Fruit fly (Drosophila melanogaster) whole organism, wandering third instar larva: Measurements from ENCODE around the gene plx.

ENCODE experiments used
- Abd-B ChIP-seq: fragments of >200 bp; optimal IDR thresholded peaks from 2 replicates; lab custom pipeline; 2017; ENCODE audit warnings: missing biosample characterization, missing genetic modification characterization
- CG32264 ChIP-seq: fragments of 200-800 bp; sonication (Bioruptor generic); optimal IDR thresholded peaks from 2 replicates; lab custom pipeline; 2016; ENCODE audit warnings: missing biosample characterization, missing genetic modification characterization
- CG9705 ChIP-seq: fragments of 200-800 bp; sonication (Bioruptor generic); optimal IDR thresholded peaks from 2 replicates; lab custom pipeline; 2018; ENCODE audit warnings: missing biosample characterization, mild to moderate bottlenecking, missing genetic modification characterization
- CrebA ChIP-seq: fragments of 200-800 bp; sonication (Bioruptor generic); optimal IDR thresholded peaks from 2 replicates; lab custom pipeline; 2016; ENCODE audit warnings: missing biosample characterization, mild to moderate bottlenecking, missing genetic modification characterization, borderline replicate concordance
- Dfd ChIP-seq: fragments of >200 bp; optimal IDR thresholded peaks from 2 replicates; lab custom pipeline; 2017; ENCODE audit warnings: missing biosample characterization, missing genetic modification characterization
- Dif ChIP-seq: fragments of 200-275, 200-300 bp; sonication (Bioruptor generic); optimal IDR thresholded peaks from 2 replicates; lab custom pipeline; 2018; ENCODE audit warnings: missing biosample characterization, missing genetic modification characterization; ENCODE audit not compliant: partially characterized antibody
- GATAd ChIP-seq: sonication (Bioruptor generic); optimal IDR thresholded peaks from 2 replicates; lab custom pipeline; 2016; ENCODE audit warnings: missing biosample characterization, missing genetic modification characterization
- HLH106 ChIP-seq: fragments of 200-800 bp; optimal IDR thresholded peaks from 3 replicates; lab custom pipeline; 2019; ENCODE audit warnings: missing biosample characterization, mild to moderate bottlenecking, missing genetic modification characterization, moderate library complexity
- Hnf4 ChIP-seq: fragments of 200-800 bp; sonication (Bioruptor generic); optimal IDR thresholded peaks from 2 replicates; lab custom pipeline; 2016; ENCODE audit warnings: missing biosample characterization, mild to moderate bottlenecking, missing genetic modification characterization
- Hr78 ChIP-seq: fragments of >200 bp; optimal IDR thresholded peaks from 2 replicates; lab custom pipeline; 2017; ENCODE audit warnings: missing biosample characterization, missing genetic modification characterization
- Hr83 ChIP-seq: fragments of 200-300 bp; sonication (Bioruptor generic); optimal IDR thresholded peaks from 2 replicates; lab custom pipeline; 2016; ENCODE audit warnings: missing biosample characterization, mild to moderate bottlenecking, missing genetic modification characterization, moderate library complexity; ENCODE audit not compliant: poor library complexity, severe bottlenecking
- Mio ChIP-seq: sonication (Bioruptor generic); optimal IDR thresholded peaks from 2 replicates; lab custom pipeline; 2016; ENCODE audit warnings: missing biosample characterization, missing genetic modification characterization
- Myc ChIP-seq: fragments of >200 bp; optimal IDR thresholded peaks from 2 replicates; lab custom pipeline; 2017
- N ChIP-seq: fragments of >200 bp; optimal IDR thresholded peaks from 2 replicates; lab custom pipeline; 2018; ENCODE audit warnings: missing biosample characterization, missing external identifiers, missing genetic modification characterization
- OdsH ChIP-seq: fragments of 200-800 bp; sonication (Bioruptor generic); optimal IDR thresholded peaks from 2 replicates; lab custom pipeline; 2016; ENCODE audit warnings: missing biosample characterization, mild to moderate bottlenecking, missing genetic modification characterization
- Sp1 ChIP-seq: fragments of 200-800 bp; sonication (Bioruptor generic); optimal IDR thresholded peaks from 3 replicates; lab custom pipeline; 2019; ENCODE audit warnings: missing biosample characterization, mild to moderate bottlenecking, missing genetic modification characterization, moderate library complexity
- Vsx2 ChIP-seq: fragments of 200-300, 225-300 bp; sonication (Bioruptor generic); optimal IDR thresholded peaks from 2 replicates; lab custom pipeline; 2018; ENCODE audit warnings: missing biosample characterization, missing genetic modification characterization; ENCODE audit not compliant: partially characterized antibody
- br ChIP-seq: fragments of 200-800 bp; sonication (Bioruptor generic); optimal IDR thresholded peaks from 2 replicates; lab custom pipeline; 2016; ENCODE audit warnings: missing biosample characterization, missing genetic modification characterization
- brk ChIP-seq: fragments of 200-800 bp; sonication (Bioruptor generic); optimal IDR thresholded peaks from 2 replicates; lab custom pipeline; 2016; ENCODE audit warnings: missing biosample characterization, mild to moderate bottlenecking, missing genetic modification characterization
- dl ChIP-seq, 2 experiments: fragments of 175-275, 200-275 bp in 1 of 2; fragments of 200-275 bp in 1 of 2; sonication (Bioruptor generic); optimal IDR thresholded peaks; lab custom pipeline; 2018; ENCODE audit warnings: mild to moderate bottlenecking in 2 of 2, missing biosample characterization in 2 of 2, missing genetic modification characterization in 2 of 2, moderate library complexity in 2 of 2; ENCODE audit not compliant: partially characterized antibody in 2 of 2, insufficient read depth in 1 of 2
- dmrt93B ChIP-seq: fragments of 200-800 bp; sonication (Bioruptor generic); optimal IDR thresholded peaks from 2 replicates; lab custom pipeline; 2018; ENCODE audit warnings: missing biosample characterization, mild to moderate bottlenecking, missing genetic modification characterization
- dsf ChIP-seq: sonication (Bioruptor generic); optimal IDR thresholded peaks from 2 replicates; lab custom pipeline; 2016; ENCODE audit warnings: missing biosample characterization, missing genetic modification characterization, borderline replicate concordance
- ey ChIP-seq: fragments of 200-800 bp; sonication (Bioruptor generic); optimal IDR thresholded peaks from 2 replicates; lab custom pipeline; 2016; ENCODE audit warnings: missing biosample characterization, missing genetic modification characterization
- fru ChIP-seq: fragments of 200-800 bp; sonication (Bioruptor generic); optimal IDR thresholded peaks from 3 replicates; lab custom pipeline; 2016; ENCODE audit warnings: missing biosample characterization, mild to moderate bottlenecking, missing genetic modification characterization
- h ChIP-seq: fragments of 200-800 bp; sonication (Bioruptor generic); optimal IDR thresholded peaks from 3 replicates; lab custom pipeline; 2016; ENCODE audit warnings: missing biosample characterization, mild to moderate bottlenecking, missing genetic modification characterization
- jim ChIP-seq: fragments of 175-275, 200-325 bp; sonication (Bioruptor generic); optimal IDR thresholded peaks from 2 replicates; lab custom pipeline; 2016; ENCODE audit warnings: missing biosample characterization, mild to moderate bottlenecking, missing genetic modification characterization
- pan ChIP-seq: fragments of >200 bp; optimal IDR thresholded peaks from 2 replicates; lab custom pipeline; 2017
- psq ChIP-seq: fragments of 200-800 bp; sonication (Bioruptor generic); optimal IDR thresholded peaks from 3 replicates; lab custom pipeline; 2017; ENCODE audit warnings: missing biosample characterization, mild to moderate bottlenecking, missing genetic modification characterization, moderate library complexity
- rgr ChIP-seq: fragments of 200-800 bp; sonication (Bioruptor generic); optimal IDR thresholded peaks from 3 replicates; lab custom pipeline; 2016; ENCODE audit warnings: missing biosample characterization, mild to moderate bottlenecking, missing genetic modification characterization
- sage ChIP-seq: fragments of 200-800 bp; sonication (Bioruptor generic); optimal IDR thresholded peaks from 2 replicates; lab custom pipeline; 2016; ENCODE audit warnings: missing biosample characterization, mild to moderate bottlenecking, missing genetic modification characterization
- sv ChIP-seq: fragments of 200-800 bp; sonication (Bioruptor generic); optimal IDR thresholded peaks from 3 replicates; lab custom pipeline; 2016; ENCODE audit warnings: missing biosample characterization, missing genetic modification characterization
- tai ChIP-seq: sonication (Bioruptor generic); optimal IDR thresholded peaks from 2 replicates; lab custom pipeline; 2016; ENCODE audit warnings: missing biosample characterization, missing genetic modification characterization
- usp ChIP-seq: fragments of >200 bp; optimal IDR thresholded peaks from 2 replicates; lab custom pipeline; 2017; ENCODE audit warnings: missing biosample characterization, missing genetic modification characterization
- woc ChIP-seq: sonication (Bioruptor generic); optimal IDR thresholded peaks from 2 replicates; lab custom pipeline; 2016; ENCODE audit warnings: missing biosample characterization, mild to moderate bottlenecking, missing genetic modification characterization

plx gene

dm6 chr3R:5693186-5693585 lies 7.5 kb downstream of the plx start, which contains the start of gene CG2104:
TSS of gene CG2104 (minus strand) at chr3R:5693286.
- TF ChIP-seq Dfd (GFP tag; lab: Kevin White, UChicago) (no peak), Mio (GFP tag; lab: Kevin White, UChicago) (no peak), woc (no peak), dl (GFP tag; optimal IDR thresholded peaks at IDR 0.05; lab: Kevin White, UChicago; ENCODE audit: insufficient read depth in 1 of 2, partially characterized antibody in 2 of 2) (no peak), Hr78 (GFP tag; lab: Kevin White, UChicago) (no peak), Hnf4 (GFP tag; lab: Kevin White, UChicago) (no peak), h (GFP tag; lab: Kevin White, UChicago) (no peak), dsf (no peak), Sp1 (no peak), CG9705 (GFP tag; lab: Kevin White, UChicago) (no peak), HLH106 (no peak), Hr83 (GFP tag; lab: Kevin White, UChicago) (no peak), br (GFP tag; lab: Kevin White, UChicago) (no peak), usp (GFP tag; lab: Kevin White, UChicago) (no peak), dmrt93B (GFP tag; lab: Kevin White, UChicago) (no peak), Myc (lab: Kevin White, UChicago) (no peak), sage (no peak), OdsH (no peak), brk (GFP tag; lab: Kevin White, UChicago) (no peak), Abd-B (no peak)

DNA sequence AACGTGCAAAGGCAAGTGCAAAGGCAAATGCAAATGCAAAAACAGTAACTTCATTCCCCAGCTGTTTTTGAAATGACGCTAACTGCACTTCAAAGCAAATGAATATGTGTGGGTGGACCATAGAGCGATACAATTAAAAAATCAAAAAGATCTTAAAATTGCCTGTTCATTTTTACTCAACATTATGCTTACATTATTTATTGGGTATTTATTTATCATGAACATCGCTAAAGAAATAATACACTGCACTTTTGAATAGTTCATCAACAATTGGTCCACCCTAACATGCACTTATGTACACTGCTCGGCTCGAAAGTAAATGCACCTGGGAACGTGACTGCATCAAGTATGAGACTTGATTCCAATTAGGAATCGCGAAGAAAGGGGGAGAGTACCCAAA lies 8.8 kb downstream of the plx start:
- no peak for TF ChIP-seq Dif (GFP tag; lab: Kevin White, UChicago)
- no peak for TF ChIP-seq Mio (GFP tag; lab: Kevin White, UChicago)
- peak; percentile 6 for TF ChIP-seq h (GFP tag; lab: Kevin White, UChicago)

DNA sequence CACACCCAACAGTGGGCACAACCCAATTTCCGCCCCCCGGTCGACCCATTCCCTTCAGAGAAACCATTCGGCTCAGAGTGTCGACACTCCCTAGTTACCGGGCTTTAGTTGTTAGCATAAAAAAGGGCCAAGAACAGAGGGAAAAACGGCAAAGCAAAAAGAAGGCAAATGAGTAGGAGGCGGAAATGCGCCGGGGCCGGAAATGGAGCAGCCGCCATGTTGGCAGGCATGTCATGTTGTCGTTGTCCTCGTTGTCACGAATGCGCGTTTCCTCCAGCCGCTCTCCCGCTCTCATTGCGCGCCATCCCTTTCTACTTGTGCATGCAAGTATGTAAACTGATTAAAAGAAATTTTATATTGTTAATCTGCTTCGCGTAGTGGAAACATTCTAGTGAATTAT lies 10.7 kb downstream of the plx start:
- TF ChIP-seq rgr (GFP tag; lab: Kevin White, UChicago), result no peak
- no peak for TF ChIP-seq woc
- TF ChIP-seq Hr78 (GFP tag; lab: Kevin White, UChicago), result no peak
- no peak for TF ChIP-seq psq (GFP tag; lab: Kevin White, UChicago)
- no peak for TF ChIP-seq OdsH
- TF ChIP-seq, all 38 proteins: peak for 0

DNA sequence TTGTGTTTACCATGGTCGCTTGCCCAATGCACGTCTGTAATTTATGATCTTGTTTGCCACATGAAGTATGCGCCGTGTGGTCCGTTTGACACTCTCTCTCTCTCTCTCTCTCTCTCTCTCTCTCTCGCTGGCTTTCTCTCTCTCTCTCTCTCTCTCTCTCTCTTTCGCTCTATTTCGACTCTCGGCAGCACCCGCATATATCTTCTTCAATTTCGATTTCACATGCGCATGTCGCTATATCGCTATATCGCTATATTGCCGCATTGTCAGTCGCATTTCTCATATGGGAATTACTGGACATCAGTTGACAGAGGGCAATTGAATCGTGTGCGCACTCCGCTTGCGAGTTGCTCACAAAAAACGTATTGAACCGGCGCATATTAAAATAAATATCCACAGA lies 15.4 kb downstream of the plx start:
- TF ChIP-seq Dif (GFP tag; lab: Kevin White, UChicago) (peak; percentile 48), pan (no peak), dl (GFP tag; optimal IDR thresholded peaks at IDR 0.05; lab: Kevin White, UChicago; ENCODE audit: insufficient read depth in 1 of 2, partially characterized antibody in 2 of 2) (peak in 1 of 2 experiments; percentile 32)

- TF ChIP-seq pan, result no peak
- TF ChIP-seq ey (GFP tag; lab: Kevin White, UChicago), result no peak
- TF ChIP-seq jim (GFP tag; lab: Kevin White, UChicago), result no peak
- no peak for TF ChIP-seq Hnf4 (GFP tag; lab: Kevin White, UChicago)
- TF ChIP-seq Myc (lab: Kevin White, UChicago), result peak; percentile 46
- no peak for TF ChIP-seq CrebA (GFP tag; lab: Kevin White, UChicago)
Observed at dm6 chr3R:5704982-5705381, 19.3 kb downstream of the plx start.

dm6 chr3R:5705469-5706067 lies 19.9 kb downstream of the plx start:
- peak; percentile 63 for TF ChIP-seq h (GFP tag; lab: Kevin White, UChicago)
- TF ChIP-seq CrebA (GFP tag; lab: Kevin White, UChicago), result no peak
- TF ChIP-seq dsf, result no peak
- TF ChIP-seq N (GFP tag; lab: Kevin White, UChicago), result no peak
- no peak for TF ChIP-seq CG32264
- no peak for TF ChIP-seq usp (GFP tag; lab: Kevin White, UChicago)
- TF ChIP-seq rgr (GFP tag; lab: Kevin White, UChicago), result peak; percentile 26
- TF ChIP-seq woc, result no peak
- TF ChIP-seq brk (GFP tag; lab: Kevin White, UChicago), result no peak
- no peak for TF ChIP-seq br (GFP tag; lab: Kevin White, UChicago)
- no peak for TF ChIP-seq Hnf4 (GFP tag; lab: Kevin White, UChicago)
- TF ChIP-seq Dif (GFP tag; lab: Kevin White, UChicago), result no peak
- TF ChIP-seq Dfd (GFP tag; lab: Kevin White, UChicago), result no peak
- TF ChIP-seq OdsH, result no peak
- TF ChIP-seq Vsx2 (GFP tag; lab: Kevin White, UChicago), result no peak
- TF ChIP-seq dmrt93B (GFP tag; lab: Kevin White, UChicago), result peak; percentile 22
- peak; percentile 7 for TF ChIP-seq sv (GFP tag; lab: Kevin White, UChicago)
- TF ChIP-seq pan, result no peak
- TF ChIP-seq sage, result no peak
- TF ChIP-seq CG9705 (GFP tag; lab: Kevin White, UChicago), result no peak
- no peak for TF ChIP-seq Sp1
- no peak for TF ChIP-seq Abd-B
- no peak for TF ChIP-seq dl (GFP tag; optimal IDR thresholded peaks at IDR 0.05; lab: Kevin White, UChicago; ENCODE audit: insufficient read depth in 1 of 2, partially characterized antibody in 2 of 2)
- no peak for TF ChIP-seq jim (GFP tag; lab: Kevin White, UChicago)
- no peak for TF ChIP-seq Hr78 (GFP tag; lab: Kevin White, UChicago)
- no peak for TF ChIP-seq fru (GFP tag; lab: Kevin White, UChicago)
- TF ChIP-seq HLH106, result peak; percentile 53
- no peak for TF ChIP-seq GATAd (GFP tag; lab: Kevin White, UChicago)
- TF ChIP-seq ey (GFP tag; lab: Kevin White, UChicago), result peak; percentile 40
- TF ChIP-seq Myc (lab: Kevin White, UChicago), result no peak
- TF ChIP-seq tai (GFP tag; lab: Kevin White, UChicago), result no peak
- no peak for TF ChIP-seq psq (GFP tag; lab: Kevin White, UChicago)
